Worm (Caenorhabditis elegans): Measurements from ENCODE around the gene oatr-1.

The oatr-1 gene

DNA sequence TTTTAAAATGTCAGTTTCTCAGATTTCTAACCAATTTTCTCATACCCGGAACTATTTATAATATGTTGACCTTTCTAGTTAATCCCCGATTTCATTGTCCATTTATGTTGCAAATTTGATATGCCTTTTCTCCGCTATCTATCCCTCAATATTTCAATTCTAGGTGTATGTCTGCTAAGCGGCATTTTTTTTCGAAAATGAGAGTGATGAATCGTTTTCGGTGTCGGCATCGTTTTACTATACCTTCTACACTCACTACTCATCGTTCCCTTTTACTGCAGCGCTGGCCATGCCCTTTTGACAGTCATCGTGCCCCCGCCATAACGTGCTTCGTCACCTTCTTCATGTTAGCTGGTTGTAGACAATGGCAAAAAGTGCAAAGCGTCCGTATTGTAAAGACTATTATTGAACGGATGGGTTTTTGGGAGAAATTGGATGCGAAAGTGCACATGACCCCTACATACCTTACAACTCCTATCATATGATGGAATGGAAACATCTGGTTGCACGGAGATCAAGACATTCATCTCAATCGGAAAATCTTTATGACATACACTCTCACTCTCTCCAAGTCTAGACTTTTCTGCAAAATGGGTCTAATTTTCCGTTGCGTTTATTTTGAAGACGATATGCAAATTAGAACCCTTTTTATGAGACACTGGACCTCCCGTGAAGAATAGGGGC is 36.7 kb downstream of the oatr-1 start:
- TF ChIP-seq W03F9.2 (tag; optimal IDR thresholded peaks at IDR 0.05) (no peak), dao-5 (tag; optimal IDR thresholded peaks at IDR 0.05) (no peak), him-1 (tag; optimal IDR thresholded peaks at IDR 0.05) (no peak)

DNA sequence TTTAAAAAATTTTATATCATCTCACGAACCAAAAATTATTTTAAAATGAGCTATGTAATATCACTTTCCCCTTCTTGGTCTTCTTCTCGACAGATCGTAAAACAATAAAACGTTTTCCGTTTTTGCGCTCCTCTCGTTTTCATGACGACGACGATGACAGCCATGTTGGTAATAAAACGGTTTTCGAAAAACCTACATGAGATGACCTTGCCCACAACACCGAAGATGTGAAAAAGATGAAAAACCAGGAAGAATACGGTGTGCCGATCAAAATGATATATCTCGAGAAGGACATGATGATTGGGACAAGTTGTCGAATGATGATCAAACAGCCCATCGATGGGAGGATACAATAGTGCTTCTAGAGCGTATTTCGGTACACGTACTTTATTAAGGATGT is 37.3 kb downstream of the oatr-1 start:
- TF ChIP-seq him-1 (tag; optimal IDR thresholded peaks at IDR 0.05) (no peak), W03F9.2 (tag; optimal IDR thresholded peaks at IDR 0.05) (no peak), dao-5 (tag; optimal IDR thresholded peaks at IDR 0.05) (no peak)

- no peak for TF ChIP-seq dao-5 (tag; optimal IDR thresholded peaks at IDR 0.05)
These were observed 39.2 kb downstream of the oatr-1 start for ce11 chrIII:6356764-6357163.

ce11 chrIII:6356007-6356406 is 40.0 kb downstream of the oatr-1 start:
- TF ChIP-seq W03F9.2 (tag; optimal IDR thresholded peaks at IDR 0.05) (no peak), him-1 (tag; optimal IDR thresholded peaks at IDR 0.05) (no peak), dao-5 (tag; optimal IDR thresholded peaks at IDR 0.05) (no peak)

DNA sequence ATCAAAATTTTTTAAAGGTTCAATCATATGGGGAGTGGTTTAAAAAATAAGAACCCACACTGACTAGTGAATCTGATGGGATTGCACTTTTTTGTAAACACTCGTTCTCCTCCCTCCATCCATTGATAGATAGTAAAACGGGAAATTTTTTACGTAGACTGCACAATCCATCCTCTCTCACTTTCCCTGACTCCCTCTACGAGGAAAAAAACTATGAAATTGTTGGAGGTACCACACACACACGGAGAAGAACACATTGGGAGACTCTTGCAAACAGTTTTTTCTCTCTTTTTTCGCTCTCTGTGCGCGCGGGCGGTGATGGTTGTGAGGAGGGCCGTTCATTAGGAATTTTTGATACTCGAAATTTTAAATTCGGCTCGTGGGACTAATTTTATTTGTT is 40.6 kb downstream of the oatr-1 start:
- no peak for TF ChIP-seq W03F9.2 (tag; optimal IDR thresholded peaks at IDR 0.05)
- no peak for TF ChIP-seq him-1 (tag; optimal IDR thresholded peaks at IDR 0.05)

- TF ChIP-seq dao-5 (tag; optimal IDR thresholded peaks at IDR 0.05) (no peak), him-1 (tag; optimal IDR thresholded peaks at IDR 0.05) (no peak), W03F9.2 (tag; optimal IDR thresholded peaks at IDR 0.05) (no peak)
These were observed 42.9 kb downstream of the oatr-1 start, which contains the start of gene akap-1 for ce11 chrIII:6353084-6353483. Gene akap-1 (plus strand): TSS chrIII:6353384.

DNA sequence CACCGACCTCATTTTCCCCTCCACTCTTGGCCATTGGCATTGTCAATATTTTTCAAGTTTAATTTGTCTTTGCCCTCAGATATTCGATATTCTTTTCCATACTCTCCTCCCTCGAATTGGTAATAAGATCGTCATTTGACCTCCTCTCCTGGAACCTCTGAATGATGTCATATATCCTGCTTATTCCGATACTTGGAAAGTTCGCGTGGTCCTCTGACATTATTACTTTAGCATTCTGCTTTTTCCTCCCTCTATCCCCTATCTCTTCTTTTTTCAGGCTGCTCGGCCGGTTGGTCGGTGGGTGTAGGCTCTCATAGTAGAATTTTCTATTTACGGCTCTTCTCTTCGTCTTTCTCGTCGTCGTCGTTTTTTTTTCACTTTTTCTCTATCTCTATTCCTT is 43.5 kb downstream of the oatr-1 start:
- TF ChIP-seq W03F9.2 (tag; optimal IDR thresholded peaks at IDR 0.05) (no peak), him-1 (tag; optimal IDR thresholded peaks at IDR 0.05) (no peak), dao-5 (tag; optimal IDR thresholded peaks at IDR 0.05) (no peak)

DNA sequence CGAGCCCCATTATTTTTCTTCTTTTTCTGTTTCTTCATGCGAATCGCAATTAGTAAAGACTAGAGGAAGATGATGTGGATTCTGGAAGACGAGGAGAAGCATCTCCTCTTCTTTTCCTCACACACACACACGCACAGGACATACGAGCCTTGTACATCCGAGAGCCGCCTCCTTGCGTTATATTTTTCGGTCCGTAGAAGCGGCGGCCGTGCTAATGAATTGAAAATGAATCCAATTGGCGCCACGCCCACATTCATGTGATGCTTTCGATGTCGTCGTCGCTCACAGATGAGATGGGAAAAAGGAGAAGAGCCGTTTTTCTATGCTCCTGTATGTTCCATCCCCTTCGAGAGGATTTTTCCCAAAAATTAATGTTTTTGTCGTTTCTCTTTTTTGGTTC is 44.5 kb downstream of the oatr-1 start:
- TF ChIP-seq him-1 (tag; optimal IDR thresholded peaks at IDR 0.05) (no peak), W03F9.2 (tag; optimal IDR thresholded peaks at IDR 0.05) (no peak), dao-5 (tag; optimal IDR thresholded peaks at IDR 0.05) (no peak)

ce11 chrIII:6350424-6350823 is 45.6 kb downstream of the oatr-1 start:
- TF ChIP-seq dao-5 (tag; optimal IDR thresholded peaks at IDR 0.05) (no peak), him-1 (tag; optimal IDR thresholded peaks at IDR 0.05) (no peak), W03F9.2 (tag; optimal IDR thresholded peaks at IDR 0.05) (no peak)

ce11 chrIII:6348578-6348977 is 47.4 kb downstream of the oatr-1 start:
- TF ChIP-seq dao-5 (tag; optimal IDR thresholded peaks at IDR 0.05) (no peak), him-1 (tag; optimal IDR thresholded peaks at IDR 0.05) (peak; percentile 64)

- TF ChIP-seq W03F9.2 (tag; optimal IDR thresholded peaks at IDR 0.05) = no peak
- TF ChIP-seq him-1 (tag; optimal IDR thresholded peaks at IDR 0.05) = no peak
- TF ChIP-seq dao-5 (tag; optimal IDR thresholded peaks at IDR 0.05) = no peak
These were observed 49.9 kb downstream of the oatr-1 start, which contains the start of the genes trmt-10C.2 and C56G2.22 for ce11 chrIII:6345968-6346498. Gene trmt-10C.2 (plus strand): TSS chrIII:6346281. Gene C56G2.22 (plus strand): TSS chrIII:6346448.

DNA sequence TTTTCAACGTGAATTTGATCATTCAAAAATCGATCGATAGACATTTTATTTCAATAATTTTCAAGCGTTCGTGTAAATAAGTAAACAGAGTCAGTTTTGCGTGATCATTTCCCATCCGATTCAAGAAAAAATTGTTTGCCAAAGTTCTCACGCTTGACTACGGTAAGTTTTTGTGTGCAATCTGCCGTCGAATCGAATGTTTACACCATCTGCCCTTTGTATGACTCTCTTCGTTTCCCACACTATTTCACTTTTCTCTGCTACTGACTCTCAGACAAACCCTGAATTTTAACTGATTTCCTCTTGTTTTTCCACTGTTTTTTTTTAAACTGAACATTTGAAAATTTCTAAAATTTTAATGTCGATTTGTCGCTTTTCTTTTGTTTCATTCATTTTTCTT is 51.2 kb downstream of the oatr-1 start:
- TF ChIP-seq him-1 (tag; optimal IDR thresholded peaks at IDR 0.05) (peak; percentile 74), W03F9.2 (tag; optimal IDR thresholded peaks at IDR 0.05) (peak; percentile 90), dao-5 (tag; optimal IDR thresholded peaks at IDR 0.05) (no peak)

Data from whole organism, L4/young adult.